Worm (Caenorhabditis elegans) whole organism, mixed stage, embryonic: ENCODE results near the gene Y54F10BM.20.

Experiments
- M03D4.4 ChIP-seq: sonication (generic microtip); optimal IDR thresholded peaks from 2 replicates; lab custom pipeline; 2017; ENCODE audit warnings: mild to moderate bottlenecking, missing genetic modification characterization, missing compliant biosample characterization
- bed-3 ChIP-seq: fragments of 200-800 bp; sonication (Bioruptor generic); optimal IDR thresholded peaks from 3 replicates; lab custom pipeline; 2018; ENCODE audit warnings: mild to moderate bottlenecking, missing genetic modification characterization, moderate library complexity, missing compliant biosample characterization
- blmp-1 ChIP-seq: fragments of 150-350 bp; optimal IDR thresholded peaks from 2 replicates; lab custom pipeline; 2014; ENCODE audit warnings: missing biosample characterization, missing genetic modification characterization
- ceh-39 ChIP-seq: fragments of 150-350 bp; optimal IDR thresholded peaks from 2 replicates; lab custom pipeline; 2014; ENCODE audit warnings: missing biosample characterization, missing genetic modification characterization
- ceh-43 ChIP-seq: fragments of 200-800 bp; sonication (Bioruptor generic); optimal IDR thresholded peaks from 2 replicates; lab custom pipeline; 2018; ENCODE audit warnings: mild to moderate bottlenecking, missing genetic modification characterization, moderate library complexity, missing compliant biosample characterization
- ceh-83 ChIP-seq: fragments of 200-800 bp; sonication (Bioruptor generic); optimal IDR thresholded peaks from 2 replicates; lab custom pipeline; 2018; ENCODE audit warnings: mild to moderate bottlenecking, missing genetic modification characterization, missing compliant biosample characterization
- cnd-1 ChIP-seq: fragments of 200-800 bp; sonication (Bioruptor generic); optimal IDR thresholded peaks from 2 replicates; lab custom pipeline; 2018; ENCODE audit warnings: mild to moderate bottlenecking, missing genetic modification characterization, missing compliant biosample characterization
- drap-1 ChIP-seq: fragments of 200-800 bp; sonication (Bioruptor generic); optimal IDR thresholded peaks from 3 replicates; lab custom pipeline; 2018; ENCODE audit warnings: mild to moderate bottlenecking, missing genetic modification characterization, missing compliant biosample characterization
- elt-1 ChIP-seq: sonication (generic microtip); optimal IDR thresholded peaks from 2 replicates; lab custom pipeline; 2017; ENCODE audit warnings: missing genetic modification characterization, mild to moderate bottlenecking, missing compliant biosample characterization, antibody characterized with exemption, moderate library complexity, borderline replicate concordance; ENCODE audit not compliant: insufficient read depth
- elt-3 ChIP-seq: fragments of 150-350 bp; optimal IDR thresholded peaks from 2 replicates; lab custom pipeline; 2014; ENCODE audit warnings: missing biosample characterization, missing genetic modification characterization
- flh-1 ChIP-seq: fragments of 200-800 bp; sonication (Bioruptor generic); optimal IDR thresholded peaks from 2 replicates; lab custom pipeline; 2018; ENCODE audit warnings: mild to moderate bottlenecking, missing genetic modification characterization, moderate library complexity, missing compliant biosample characterization
- ham-2 ChIP-seq: fragments of 200-800 bp; sonication (Bioruptor generic); optimal IDR thresholded peaks from 2 replicates; lab custom pipeline; 2018; ENCODE audit warnings: mild to moderate bottlenecking, missing genetic modification characterization, missing compliant biosample characterization
- hlh-1 ChIP-seq: fragments of 150-350 bp; optimal IDR thresholded peaks from 2 replicates; lab custom pipeline; 2014; ENCODE audit warnings: missing biosample characterization, missing genetic modification reagents, missing genetic modification characterization
- lin-13 ChIP-seq: fragments of 150-350 bp; optimal IDR thresholded peaks from 2 replicates; lab custom pipeline; 2014; ENCODE audit warnings: missing biosample characterization, missing genetic modification characterization
- lin-32 ChIP-seq: fragments of 200-800 bp; sonication (Bioruptor generic); optimal IDR thresholded peaks from 2 replicates; lab custom pipeline; 2018; ENCODE audit warnings: mild to moderate bottlenecking, missing genetic modification characterization, missing compliant biosample characterization
- lsy-2 ChIP-seq: fragments of 150-350 bp; optimal IDR thresholded peaks from 2 replicates; lab custom pipeline; 2014; ENCODE audit warnings: missing biosample characterization, missing genetic modification characterization
- mep-1 ChIP-seq: fragments of 150-350 bp; optimal IDR thresholded peaks from 2 replicates; lab custom pipeline; 2017; ENCODE audit warnings: missing biosample characterization, missing genetic modification reagents, missing genetic modification characterization, inconsistent platforms
- mls-2 ChIP-seq: sonication (generic microtip); optimal IDR thresholded peaks from 2 replicates; lab custom pipeline; 2016; ENCODE audit warnings: mild to moderate bottlenecking, missing genetic modification characterization, moderate library complexity, missing compliant biosample characterization
- nhr-12 ChIP-seq: fragments of 150-350 bp; optimal IDR thresholded peaks from 2 replicates; lab custom pipeline; 2014; ENCODE audit warnings: missing biosample characterization, missing genetic modification characterization
- nhr-2 ChIP-seq: fragments of 150-350 bp; optimal IDR thresholded peaks from 2 replicates; lab custom pipeline; 2014; ENCODE audit warnings: missing biosample characterization, missing genetic modification characterization
- nhr-237 ChIP-seq: fragments of 150-350 bp; optimal IDR thresholded peaks from 2 replicates; lab custom pipeline; 2014; ENCODE audit warnings: missing biosample characterization, missing genetic modification characterization
- pha-4 ChIP-seq: fragments of 150-350 bp; optimal IDR thresholded peaks from 2 replicates; lab custom pipeline; 2018; ENCODE audit warnings: missing biosample characterization, missing genetic modification reagents, missing genetic modification characterization
- snpc-4 ChIP-seq: fragments of 150-350 bp; optimal IDR thresholded peaks from 2 replicates; lab custom pipeline; 2014; ENCODE audit warnings: missing biosample characterization, missing genetic modification characterization
- sptf-1 ChIP-seq: sonication (generic microtip); optimal IDR thresholded peaks from 2 replicates; lab custom pipeline; 2017; ENCODE audit warnings: mild to moderate bottlenecking, missing genetic modification characterization, moderate library complexity, missing compliant biosample characterization
- unc-120 ChIP-seq: sonication (generic microtip); optimal IDR thresholded peaks from 2 replicates; lab custom pipeline; 2017; ENCODE audit warnings: missing genetic modification characterization, missing compliant biosample characterization; ENCODE audit not compliant: poor library complexity, severe bottlenecking
- unc-39 ChIP-seq: fragments of 150-350 bp; optimal IDR thresholded peaks from 2 replicates; lab custom pipeline; 2014; ENCODE audit warnings: missing biosample characterization, missing genetic modification characterization
- zip-8 ChIP-seq: fragments of 150-350 bp; optimal IDR thresholded peaks from 2 replicates; lab custom pipeline; 2014; ENCODE audit warnings: missing biosample characterization, missing genetic modification characterization
- ztf-11 ChIP-seq: fragments of 150-350 bp; optimal IDR thresholded peaks from 2 replicates; lab custom pipeline; 2014; ENCODE audit warnings: missing biosample characterization, missing genetic modification characterization

The Y54F10BM.20 gene

ce11 chrIII:2279457-2279856 is 28.6 kb upstream of the Y54F10BM.20 start, which contains the start of gene Y54F10BM.23:
TSS of gene Y54F10BM.23 (minus strand) at chrIII:2279557.
- TF ChIP-seq elt-3 (tag; lab: Kevin White, UChicago) (no peak), unc-39 (no peak), snpc-4 (tag; lab: Kevin White, UChicago) (no peak), blmp-1 (no peak), ham-2 (GFP tag; lab: Kevin White, UChicago) (no peak), lin-13 (tag; lab: Kevin White, UChicago) (no peak), drap-1 (GFP tag; lab: Kevin White, UChicago) (no peak), lin-32 (GFP tag; lab: Kevin White, UChicago) (no peak), nhr-12 (tag; lab: Kevin White, UChicago) (no peak), elt-1 (no peak), cnd-1 (tag; lab: Kevin White, UChicago) (no peak)

- TF ChIP-seq zip-8 (tag; lab: Kevin White, UChicago) (peak; percentile 8), mep-1 (tag; lab: Kevin White, UChicago) (no peak)
Measured at ce11 chrIII:2280569-2280968, 27.5 kb upstream of the Y54F10BM.20 start, which contains the start of gene Y54F10BM.22. TSS of gene Y54F10BM.22 (plus strand) at chrIII:2280899.

- TF ChIP-seq mls-2 (tag; lab: Kevin White, UChicago) (no peak), ceh-39 (peak; percentile 25), ceh-83 (GFP tag; lab: Kevin White, UChicago) (no peak), sptf-1 (tag; lab: Kevin White, UChicago) (peak; percentile 23)
Measured at ce11 chrIII:2281975-2282957, 25.8 kb upstream of the Y54F10BM.20 start, which contains the start of gene Y54F10BM.3. TSS of gene Y54F10BM.3 (plus strand) at chrIII:2282025.

ce11 chrIII:2283341-2283847 is 24.7 kb upstream of the Y54F10BM.20 start:
- TF ChIP-seq lsy-2 (tag; lab: Kevin White, UChicago) (no peak), ceh-39 (no peak), M03D4.4 (tag; lab: Kevin White, UChicago) (no peak), flh-1 (no peak), lin-32 (GFP tag; lab: Kevin White, UChicago) (no peak), blmp-1 (no peak), cnd-1 (tag; lab: Kevin White, UChicago) (no peak), nhr-237 (no peak), drap-1 (GFP tag; lab: Kevin White, UChicago) (no peak), mep-1 (tag; lab: Kevin White, UChicago) (no peak), ceh-83 (GFP tag; lab: Kevin White, UChicago) (no peak), bed-3 (GFP tag; lab: Kevin White, UChicago) (no peak), unc-120 (no peak), ztf-11 (tag; lab: Kevin White, UChicago) (no peak), ceh-43 (GFP tag; lab: Kevin White, UChicago) (no peak), sptf-1 (tag; lab: Kevin White, UChicago) (no peak)

- TF ChIP-seq nhr-237 (no peak), nhr-12 (tag; lab: Kevin White, UChicago) (no peak), cnd-1 (tag; lab: Kevin White, UChicago) (no peak), ceh-43 (GFP tag; lab: Kevin White, UChicago) (no peak), hlh-1 (tag; lab: Kevin White, UChicago) (no peak), flh-1 (no peak), drap-1 (GFP tag; lab: Kevin White, UChicago) (no peak), zip-8 (tag; lab: Kevin White, UChicago) (no peak), nhr-2 (no peak), lin-32 (GFP tag; lab: Kevin White, UChicago) (no peak), pha-4 (tag; lab: Kevin White, UChicago) (no peak), ceh-83 (GFP tag; lab: Kevin White, UChicago) (no peak), sptf-1 (tag; lab: Kevin White, UChicago) (no peak), unc-39 (no peak), blmp-1 (no peak), M03D4.4 (tag; lab: Kevin White, UChicago) (no peak)
- TF ChIP-seq, all 35 proteins: peak for 0
Measured at ce11 chrIII:2288261-2288660, 19.8 kb upstream of the Y54F10BM.20 start.
